Worm (Caenorhabditis elegans): Measurements from ENCODE around the gene srx-88.

srx-88 gene

ce11 chrV:11613007-11613406 lies 29.7 kb downstream of the srx-88 start, which contains the start of gene tag-290:
tag-290 (plus strand) TSS chrV:11613307.
- TF ChIP-seq ztf-29 (GFP tag; IDR thresholded peaks at IDR 0.05) (no peak), tab-1 (GFP tag; IDR thresholded peaks at IDR 0.05) (no peak), klf-2 (GFP tag; conservative IDR thresholded peaks at IDR 0.05) (no peak), flt-1 (GFP tag; IDR thresholded peaks at IDR 0.05) (no peak), cog-1 (tag; optimal IDR thresholded peaks at IDR 0.05) (no peak), ztf-23 (GFP tag; IDR thresholded peaks at IDR 0.05) (no peak)

- no peak for TF ChIP-seq T22C8.4 (GFP tag; IDR thresholded peaks at IDR 0.05)
- no peak for TF ChIP-seq ztf-29 (GFP tag; IDR thresholded peaks at IDR 0.05)
- no peak for TF ChIP-seq cog-1 (tag; optimal IDR thresholded peaks at IDR 0.05)
- TF ChIP-seq ztf-23 (GFP tag; IDR thresholded peaks at IDR 0.05): no peak
- no peak for TF ChIP-seq ref-1 (GFP tag; conservative IDR thresholded peaks at IDR 0.05)
- TF ChIP-seq med-1 (GFP tag; optimal IDR thresholded peaks at IDR 0.05; ENCODE audit: insufficient read depth): no peak
- no peak for TF ChIP-seq tab-1 (GFP tag; IDR thresholded peaks at IDR 0.05)
- no peak for TF ChIP-seq flt-1 (GFP tag; IDR thresholded peaks at IDR 0.05)
- TF ChIP-seq klf-2 (GFP tag; conservative IDR thresholded peaks at IDR 0.05): no peak
These were observed 31.6 kb downstream of the srx-88 start for ce11 chrV:11614805-11615497.

- no peak for TF ChIP-seq flt-1 (GFP tag; IDR thresholded peaks at IDR 0.05)
- TF ChIP-seq ref-1 (GFP tag; conservative IDR thresholded peaks at IDR 0.05): no peak
- no peak for TF ChIP-seq tab-1 (GFP tag; IDR thresholded peaks at IDR 0.05)
- no peak for TF ChIP-seq T22C8.4 (GFP tag; IDR thresholded peaks at IDR 0.05)
- TF ChIP-seq ztf-23 (GFP tag; IDR thresholded peaks at IDR 0.05): no peak
- no peak for TF ChIP-seq cog-1 (tag; optimal IDR thresholded peaks at IDR 0.05)
- no peak for TF ChIP-seq med-1 (GFP tag; optimal IDR thresholded peaks at IDR 0.05; ENCODE audit: insufficient read depth)
- TF ChIP-seq ztf-29 (GFP tag; IDR thresholded peaks at IDR 0.05): no peak
These were observed 32.8 kb downstream of the srx-88 start, which contains the start of gene nlp-24 for ce11 chrV:11615948-11616681. nlp-24 (plus strand) TSS chrV:11616376.

ce11 chrV:11616813-11617212 lies 33.5 kb downstream of the srx-88 start:
- TF ChIP-seq ztf-23 (GFP tag; IDR thresholded peaks at IDR 0.05) (no peak), med-1 (GFP tag; optimal IDR thresholded peaks at IDR 0.05; ENCODE audit: insufficient read depth) (no peak), flt-1 (GFP tag; IDR thresholded peaks at IDR 0.05) (no peak), cog-1 (tag; optimal IDR thresholded peaks at IDR 0.05) (no peak), ref-1 (GFP tag; conservative IDR thresholded peaks at IDR 0.05) (no peak), tab-1 (GFP tag; IDR thresholded peaks at IDR 0.05) (no peak), ztf-29 (GFP tag; IDR thresholded peaks at IDR 0.05) (no peak), T22C8.4 (GFP tag; IDR thresholded peaks at IDR 0.05) (no peak), klf-2 (GFP tag; conservative IDR thresholded peaks at IDR 0.05) (no peak)

ce11 chrV:11618173-11618572 lies 34.9 kb downstream of the srx-88 start, which contains the start of gene glb-15:
glb-15 (minus strand) TSS chrV:11618273.
- no peak for TF ChIP-seq ztf-23 (GFP tag; IDR thresholded peaks at IDR 0.05)
- TF ChIP-seq ztf-29 (GFP tag; IDR thresholded peaks at IDR 0.05): no peak
- no peak for TF ChIP-seq cog-1 (tag; optimal IDR thresholded peaks at IDR 0.05)
- no peak for TF ChIP-seq T22C8.4 (GFP tag; IDR thresholded peaks at IDR 0.05)
- no peak for TF ChIP-seq tab-1 (GFP tag; IDR thresholded peaks at IDR 0.05)
- TF ChIP-seq flt-1 (GFP tag; IDR thresholded peaks at IDR 0.05): no peak
- no peak for TF ChIP-seq klf-2 (GFP tag; conservative IDR thresholded peaks at IDR 0.05)
- no peak for TF ChIP-seq ref-1 (GFP tag; conservative IDR thresholded peaks at IDR 0.05)
- no peak for TF ChIP-seq med-1 (GFP tag; optimal IDR thresholded peaks at IDR 0.05; ENCODE audit: insufficient read depth)

- no peak for TF ChIP-seq ref-1 (GFP tag; conservative IDR thresholded peaks at IDR 0.05)
These were observed 36.8 kb downstream of the srx-88 start for ce11 chrV:11620081-11620480.

ce11 chrV:11621276-11621675 lies 38.0 kb downstream of the srx-88 start:
- TF ChIP-seq tab-1 (GFP tag; IDR thresholded peaks at IDR 0.05) (no peak), ztf-29 (GFP tag; IDR thresholded peaks at IDR 0.05) (no peak), cog-1 (tag; optimal IDR thresholded peaks at IDR 0.05) (no peak), klf-2 (GFP tag; conservative IDR thresholded peaks at IDR 0.05) (no peak), med-1 (GFP tag; optimal IDR thresholded peaks at IDR 0.05; ENCODE audit: insufficient read depth) (no peak), flt-1 (GFP tag; IDR thresholded peaks at IDR 0.05) (no peak), ztf-23 (GFP tag; IDR thresholded peaks at IDR 0.05) (no peak), ref-1 (GFP tag; conservative IDR thresholded peaks at IDR 0.05) (no peak), T22C8.4 (GFP tag; IDR thresholded peaks at IDR 0.05) (no peak)

- TF ChIP-seq tab-1 (GFP tag; IDR thresholded peaks at IDR 0.05) (no peak), klf-2 (GFP tag; conservative IDR thresholded peaks at IDR 0.05) (no peak), flt-1 (GFP tag; IDR thresholded peaks at IDR 0.05) (no peak), ztf-29 (GFP tag; IDR thresholded peaks at IDR 0.05) (no peak), med-1 (GFP tag; optimal IDR thresholded peaks at IDR 0.05; ENCODE audit: insufficient read depth) (no peak), ref-1 (GFP tag; conservative IDR thresholded peaks at IDR 0.05) (no peak)
These were observed 41.6 kb downstream of the srx-88 start for ce11 chrV:11624954-11625353.

- TF ChIP-seq ztf-29 (GFP tag; IDR thresholded peaks at IDR 0.05) (no peak), ztf-23 (GFP tag; IDR thresholded peaks at IDR 0.05) (no peak), T22C8.4 (GFP tag; IDR thresholded peaks at IDR 0.05) (no peak), klf-2 (GFP tag; conservative IDR thresholded peaks at IDR 0.05) (no peak), cog-1 (tag; optimal IDR thresholded peaks at IDR 0.05) (no peak)
These were observed 44.5 kb downstream of the srx-88 start for ce11 chrV:11627837-11628236.

Data from whole organism, midembryonic.